Fruit fly (Drosophila melanogaster): ENCODE measurements around the gene CG31441.

The CG31441 gene

dm6 chr3R:11211291-11212061 is 24.6 kb upstream of the CG31441 start (continued):
- peak; percentile 90 for TF ChIP-seq lilli (GFP tag; optimal IDR thresholded peaks at IDR 0.05)
- peak; percentile 63; the same call in 2 of the 3 replicates for TF ChIP-seq CG11695 (GFP tag; IDR thresholded peaks at IDR 0.05)
- peak; percentile 69 for TF ChIP-seq sob (GFP tag; IDR thresholded peaks at IDR 0.05)
- TF ChIP-seq Dp (GFP tag; optimal IDR thresholded peaks at IDR 0.05), result no peak
- TF ChIP-seq tna (GFP tag; IDR thresholded peaks at IDR 0.05; ENCODE audit: partially characterized antibody), result no peak
- TF ChIP-seq nmo (GFP tag; optimal IDR thresholded peaks at IDR 0.05), result peak; percentile 63
- TF ChIP-seq Taf1 (GFP tag; IDR thresholded peaks at IDR 0.05), result no peak; the same call in 1 of the 2 replicates
- peak; percentile 77 for TF ChIP-seq CG16779 (GFP tag; IDR thresholded peaks at IDR 0.05)
- peak in 1 of 2 experiments; percentile 69 for TF ChIP-seq bsh (GFP tag; optimal IDR thresholded peaks at IDR 0.05)
- TF ChIP-seq CG15479 (GFP tag; optimal IDR thresholded peaks at IDR 0.05), result no peak
- no peak for TF ChIP-seq Neu2 (GFP tag; optimal IDR thresholded peaks at IDR 0.05; ENCODE audit: borderline replicate concordance)
- peak; percentile 77 for TF ChIP-seq CG34422 (GFP tag; IDR thresholded peaks at IDR 0.05)
- peak; percentile 83 for TF ChIP-seq CG14441 (GFP tag; IDR thresholded peaks at IDR 0.05)
- no peak for TF ChIP-seq zen2 (GFP tag; IDR thresholded peaks at IDR 0.05; ENCODE audit: partially characterized antibody)
- TF ChIP-seq CG33213 (GFP tag; optimal IDR thresholded peaks at IDR 0.05), result peak; percentile 64
- TF ChIP-seq CG8944 (GFP tag; optimal IDR thresholded peaks at IDR 0.05), result peak; percentile 67
- peak; percentile 73 for TF ChIP-seq CG11504 (tag; optimal IDR thresholded peaks at IDR 0.05)
- TF ChIP-seq Atf3 (GFP tag; optimal IDR thresholded peaks at IDR 0.05), result peak; percentile 33
- peak; percentile 95 for TF ChIP-seq kni (GFP tag; optimal IDR thresholded peaks at IDR 0.05)
- peak; percentile 38 for TF ChIP-seq CG17802 (tag; optimal IDR thresholded peaks at IDR 0.05)
- TF ChIP-seq Dbx (GFP tag; IDR thresholded peaks at IDR 0.05), result peak; percentile 78
- TF ChIP-seq hkb (optimal IDR thresholded peaks at IDR 0.05), result no peak
- peak; percentile 73 for TF ChIP-seq hkb (GFP tag; IDR thresholded peaks at IDR 0.05)
- TF ChIP-seq CG15073 (GFP tag; optimal IDR thresholded peaks at IDR 0.05), result no peak
- TF ChIP-seq CG16813 (GFP tag; IDR thresholded peaks at IDR 0.05; ENCODE audit: partially characterized antibody), result no peak
- peak; percentile 88 for TF ChIP-seq sug (tag; optimal IDR thresholded peaks at IDR 0.05)
- TF ChIP-seq CG8924 (tag; optimal IDR thresholded peaks at IDR 0.05), result peak; percentile 46
- TF ChIP-seq CG34376 (GFP tag; optimal IDR thresholded peaks at IDR 0.05), result peak; percentile 76
- TF ChIP-seq rib (GFP tag; IDR thresholded peaks at IDR 0.05), result peak; percentile 65; the same call in 1 of the 2 replicates
- no peak for TF ChIP-seq CG11723 (GFP tag; optimal IDR thresholded peaks at IDR 0.05)
- TF ChIP-seq CG12219 (GFP tag; optimal IDR thresholded peaks at IDR 0.05), result peak; percentile 43
- peak; percentile 57 for TF ChIP-seq wdn (GFP tag; IDR thresholded peaks at IDR 0.05)
- TF ChIP-seq tin (GFP tag; optimal IDR thresholded peaks at IDR 0.05), result peak; percentile 73
- TF ChIP-seq sr (GFP tag; IDR thresholded peaks at IDR 0.05), result peak; percentile 67; the same call in 2 of the 3 replicates
- TF ChIP-seq crc (GFP tag; optimal IDR thresholded peaks at IDR 0.05), result peak; percentile 41
- TF ChIP-seq klu (GFP tag; IDR thresholded peaks at IDR 0.05), result peak; percentile 60
- TF ChIP-seq CG5953 (GFP tag; IDR thresholded peaks at IDR 0.05), result peak; percentile 55
- peak; percentile 65 for TF ChIP-seq ttk (GFP tag; IDR thresholded peaks at IDR 0.05)
- TF ChIP-seq CG6654 (GFP tag; optimal IDR thresholded peaks at IDR 0.05), result peak; percentile 19
- TF ChIP-seq CG17829 (tag; optimal IDR thresholded peaks at IDR 0.05), result peak; percentile 70
- peak; percentile 64 for TF ChIP-seq CG2889 (GFP tag; IDR thresholded peaks at IDR 0.05)
- TF ChIP-seq zfh2 (GFP tag; optimal IDR thresholded peaks at IDR 0.05), result peak; percentile 81
- TF ChIP-seq Ada2b (GFP tag; IDR thresholded peaks at IDR 0.05), result peak; percentile 73
- TF ChIP-seq CG10959 (GFP tag; IDR thresholded peaks at IDR 0.05), result no peak
- 0 out of 2 replicates have a peak, but pooled peaks have one; percentile 11 for TF ChIP-seq Awh (GFP tag; IDR thresholded peaks at IDR 0.05)
- TF ChIP-seq bcd (GFP tag; optimal IDR thresholded peaks at IDR 0.05), result peak; percentile 62
- peak; percentile 74 to 81 for TF ChIP-seq Pdp1 (GFP tag; optimal IDR thresholded peaks at IDR 0.05)
- peak; percentile 30 for TF ChIP-seq Ets97D (GFP tag; optimal IDR thresholded peaks at IDR 0.05)
- TF ChIP-seq jigr1 (GFP tag; IDR thresholded peaks at IDR 0.05), result no peak

All from whole organism, embryonic.